Worm (Caenorhabditis elegans) whole organism, L1 larva: ENCODE results near the gene T04B2.3.

Experiments
- C16A3.4 ChIP-seq: fragments of 150-350 bp; optimal IDR thresholded peaks from 2 replicates; lab custom pipeline; 2014; ENCODE audit warnings: missing biosample characterization, missing genetic modification characterization
- C34B4.2 ChIP-seq: sonication (generic microtip); optimal IDR thresholded peaks from 2 replicates; lab custom pipeline; 2017; ENCODE audit warnings: mild to moderate bottlenecking, missing genetic modification characterization, missing compliant biosample characterization
- F16B12.6 ChIP-seq: fragments of 150-350 bp; optimal IDR thresholded peaks from 2 replicates; lab custom pipeline; 2014; ENCODE audit warnings: missing biosample characterization, missing genetic modification characterization
- Y116A8C.19 ChIP-seq: sonication (generic microtip); optimal IDR thresholded peaks from 2 replicates; lab custom pipeline; 2016; ENCODE audit warnings: missing compliant biosample characterization, missing genetic modification characterization, borderline replicate concordance
- aly-2 ChIP-seq: fragments of 150-350 bp; optimal IDR thresholded peaks from 2 replicates; lab custom pipeline; 2014; ENCODE audit warnings: missing biosample characterization, missing genetic modification characterization
- ama-1 ChIP-seq: fragments of 150-350 bp; optimal IDR thresholded peaks from 2 replicates; lab custom pipeline; 2014
- blmp-1 ChIP-seq: fragments of 150-350 bp; optimal IDR thresholded peaks from 2 replicates; lab custom pipeline; 2014; ENCODE audit warnings: missing biosample characterization, missing genetic modification characterization
- ceh-82 ChIP-seq, 3 experiments: fragments of 150-350 bp in 1 of 3; sonication (generic microtip) in 2 of 3; optimal IDR thresholded peaks; 2 replicates each; lab custom pipeline; 2014 to 2017; ENCODE audit warnings: missing biosample characterization in 3 of 3, missing genetic modification characterization in 3 of 3
- ceh-88 ChIP-seq: fragments of 200-800 bp; sonication (Bioruptor generic); IDR thresholded peaks from 2 replicates; pipeline ENCODE4 v1.3.6; 2022; ENCODE audit warnings: missing genetic modification characterization, missing compliant biosample characterization
- dpl-1 ChIP-seq, 3 experiments: fragments of 150-350 bp in 2 of 3; sonication (generic microtip) in 1 of 3; optimal IDR thresholded peaks; 2 replicates each; lab custom pipeline; 2014 to 2017; ENCODE audit warnings: missing biosample characterization in 3 of 3, missing genetic modification characterization in 3 of 3, missing genetic modification reagents in 3 of 3
- efl-1 ChIP-seq, 4 experiments: fragments of 150-350 bp; optimal IDR thresholded peaks in 3 of 4; peaks in 1 of 4; 1 replicate in 1 of 4; 2 replicates in 3 of 4; lab custom pipeline; 2014; ENCODE audit warnings: missing biosample characterization in 2 of 4, missing genetic modification characterization in 2 of 4, missing genetic modification reagents in 2 of 4
- elt-2 ChIP-seq: sonication (generic microtip); optimal IDR thresholded peaks from 2 replicates; lab custom pipeline; 2016; ENCODE audit warnings: missing genetic modification characterization, mild to moderate bottlenecking, inconsistent platforms, missing compliant biosample characterization, missing genetic modification reagents
- elt-3 ChIP-seq, 6 experiments: fragments of 150-350 bp in 1 of 6; sonication (generic microtip); optimal IDR thresholded peaks; 2 replicates each; lab custom pipeline; 2017 to 2018; ENCODE audit warnings: missing biosample characterization in 6 of 6, missing genetic modification characterization in 6 of 6, inconsistent platforms in 1 of 6
- fkh-4 ChIP-seq: sonication (generic microtip); optimal IDR thresholded peaks from 2 replicates; lab custom pipeline; 2016; ENCODE audit warnings: missing compliant biosample characterization, missing genetic modification characterization, borderline replicate concordance
- grh-1 ChIP-seq: fragments of 200-800 bp; sonication (Bioruptor generic); IDR thresholded peaks from 2 replicates; pipeline ENCODE4 v1.3.6; 2022; ENCODE audit warnings: missing genetic modification reagents, missing genetic modification characterization, missing compliant biosample characterization
- hlh-17 ChIP-seq: fragments of 200-800 bp; sonication (Bioruptor generic); optimal IDR thresholded peaks from 2 replicates; lab custom pipeline; 2018; ENCODE audit warnings: missing genetic modification characterization, mild to moderate bottlenecking, missing compliant biosample characterization, moderate library complexity, borderline replicate concordance
- irx-1 ChIP-seq: sonication (generic microtip); optimal IDR thresholded peaks from 2 replicates; lab custom pipeline; 2016; ENCODE audit warnings: missing genetic modification characterization, missing compliant biosample characterization
- lin-15B ChIP-seq: fragments of 150-350 bp; sonication (generic microtip); optimal IDR thresholded peaks from 3 replicates; lab custom pipeline; 2014; ENCODE audit warnings: missing biosample characterization, missing genetic modification characterization
- lin-35 ChIP-seq, 2 experiments: fragments of 150-350 bp; optimal IDR thresholded peaks; 2 replicates each; lab custom pipeline; 2014; ENCODE audit warnings: missing biosample characterization in 2 of 2, missing genetic modification characterization in 2 of 2, missing genetic modification reagents in 2 of 2
- lin-39 ChIP-seq: fragments of 150-350 bp; optimal IDR thresholded peaks from 2 replicates; lab custom pipeline; 2014; ENCODE audit warnings: missing biosample characterization, missing genetic modification reagents, missing genetic modification characterization
- lsy-2 ChIP-seq, 2 experiments: fragments of 150-350 bp; optimal IDR thresholded peaks; 2 replicates each; lab custom pipeline; 2014; ENCODE audit warnings: missing biosample characterization in 2 of 2, missing genetic modification characterization in 2 of 2
- mdl-1 ChIP-seq, 2 experiments: fragments of 150-350 bp; optimal IDR thresholded peaks; 2 replicates each; lab custom pipeline; 2014 to 2017; ENCODE audit warnings: missing biosample characterization in 2 of 2, missing genetic modification characterization in 2 of 2, inconsistent platforms in 1 of 2
- mef-2 ChIP-seq: fragments of 150-350 bp; optimal IDR thresholded peaks from 2 replicates; lab custom pipeline; 2014; ENCODE audit warnings: missing biosample characterization, missing genetic modification characterization
- mep-1 ChIP-seq: fragments of 150-350 bp; optimal IDR thresholded peaks from 2 replicates; lab custom pipeline; 2014; ENCODE audit warnings: missing biosample characterization, missing genetic modification characterization
- nhr-11 ChIP-seq: fragments of 150-350 bp; optimal IDR thresholded peaks from 2 replicates; lab custom pipeline; 2014; ENCODE audit warnings: missing biosample characterization, missing genetic modification characterization
- nhr-19 ChIP-seq: fragments of 200-800 bp; sonication (Bioruptor generic); conservative IDR thresholded peaks from 2 replicates; pipeline ENCODE4 v1.3.6; 2022; ENCODE audit warnings: missing genetic modification characterization, missing compliant biosample characterization
- nhr-237 ChIP-seq: fragments of 150-350 bp; optimal IDR thresholded peaks from 2 replicates; lab custom pipeline; 2014; ENCODE audit warnings: missing biosample characterization, missing genetic modification characterization
- nhr-28 ChIP-seq: fragments of 150-350 bp; optimal IDR thresholded peaks from 2 replicates; lab custom pipeline; 2014; ENCODE audit warnings: missing biosample characterization, missing genetic modification characterization
- nhr-47 ChIP-seq: sonication (generic microtip); optimal IDR thresholded peaks from 2 replicates; lab custom pipeline; 2016; ENCODE audit warnings: mild to moderate bottlenecking, missing genetic modification characterization, moderate library complexity, missing compliant biosample characterization
- nhr-71 ChIP-seq: sonication (generic microtip); optimal IDR thresholded peaks from 2 replicates; lab custom pipeline; 2016; ENCODE audit warnings: mild to moderate bottlenecking, missing genetic modification characterization, moderate library complexity, missing compliant biosample characterization
- nhr-76 ChIP-seq: sonication (generic microtip); optimal IDR thresholded peaks from 2 replicates; lab custom pipeline; 2017; ENCODE audit warnings: missing biosample characterization, missing genetic modification characterization
- nhr-85 ChIP-seq: sonication (generic microtip); peaks from one replicate; lab custom pipeline; 2016; ENCODE audit warnings: missing genetic modification characterization, inconsistent platforms, missing compliant biosample characterization
- pag-3 ChIP-seq: sonication (generic microtip); optimal IDR thresholded peaks from 2 replicates; lab custom pipeline; 2017; ENCODE audit warnings: missing genetic modification characterization, mild to moderate bottlenecking, missing compliant biosample characterization, antibody characterized with exemption, borderline replicate concordance; ENCODE audit not compliant: insufficient read depth
- pqm-1 ChIP-seq: sonication (generic microtip); optimal IDR thresholded peaks from 3 replicates; lab custom pipeline; 2017; ENCODE audit warnings: missing biosample characterization, missing genetic modification characterization
- rnt-1 ChIP-seq: sonication (generic microtip); optimal IDR thresholded peaks from 2 replicates; lab custom pipeline; 2016; ENCODE audit warnings: mild to moderate bottlenecking, missing genetic modification characterization, moderate library complexity, missing compliant biosample characterization
- skn-1 ChIP-seq: fragments of 150-350 bp; optimal IDR thresholded peaks from 2 replicates; lab custom pipeline; 2014; ENCODE audit warnings: missing biosample characterization, missing genetic modification characterization
- snu-23 ChIP-seq: sonication (generic microtip); optimal IDR thresholded peaks from 2 replicates; lab custom pipeline; 2016; ENCODE audit warnings: missing genetic modification characterization, missing compliant biosample characterization
- sox-4 ChIP-seq: sonication (generic microtip); optimal IDR thresholded peaks from 2 replicates; lab custom pipeline; 2016; ENCODE audit warnings: missing genetic modification characterization, missing compliant biosample characterization
- sup-37 ChIP-seq: fragments of 200-800 bp; sonication (Bioruptor generic); optimal IDR thresholded peaks from 2 replicates; lab custom pipeline; 2018; ENCODE audit warnings: mild to moderate bottlenecking, missing genetic modification characterization, missing compliant biosample characterization
- swsn-7 ChIP-seq: sonication (generic microtip); optimal IDR thresholded peaks from 2 replicates; lab custom pipeline; 2016; ENCODE audit warnings: missing genetic modification characterization, missing compliant biosample characterization
- tbx-2 ChIP-seq: sonication (generic microtip); optimal IDR thresholded peaks from 2 replicates; lab custom pipeline; 2016; ENCODE audit warnings: missing genetic modification characterization, missing compliant biosample characterization
- tlp-1 ChIP-seq: fragments of 150-350 bp; optimal IDR thresholded peaks from 2 replicates; lab custom pipeline; 2014; ENCODE audit warnings: missing biosample characterization, missing genetic modification characterization
- unc-98 ChIP-seq: fragments of 200-800 bp; sonication (Bioruptor generic); IDR thresholded peaks from 2 replicates; pipeline ENCODE4 v1.3.6; 2022; ENCODE audit warnings: missing genetic modification characterization, missing compliant biosample characterization
- xbp-1 ChIP-seq: sonication (generic microtip); optimal IDR thresholded peaks from 2 replicates; lab custom pipeline; 2016; ENCODE audit warnings: missing genetic modification characterization, missing compliant biosample characterization
- zag-1 ChIP-seq: fragments of 150-350 bp; optimal IDR thresholded peaks from 2 replicates; lab custom pipeline; 2014; ENCODE audit warnings: missing biosample characterization, missing genetic modification characterization
- ztf-11 ChIP-seq, 2 experiments: sonication (generic microtip); optimal IDR thresholded peaks; 2 replicates each; lab custom pipeline; 2016 to 2017; ENCODE audit warnings: missing genetic modification characterization in 2 of 2, missing biosample characterization in 1 of 2, missing compliant biosample characterization in 1 of 2

T04B2.3 gene

ce11 chrIV:10047108-10047507 is at the start of gene T04B2.3:
Gene T04B2.3, plus strand, starts transcription at chrIV:10047408.
- TF ChIP-seq pag-3 (tag; lab: Kevin White, UChicago) (no peak), sup-37 (GFP tag; lab: Kevin White, UChicago) (no peak), nhr-76 (tag; lab: Kevin White, UChicago) (no peak), lin-35 (GFP tag; optimal IDR thresholded peaks at IDR 0.05; lab: Kevin White, UChicago) (no peak), nhr-28 (tag; lab: Kevin White, UChicago) (no peak), mef-2 (tag; lab: Kevin White, UChicago) (no peak), lin-15B (tag; lab: Kevin White, UChicago) (no peak), lin-39 (tag; lab: Kevin White, UChicago) (no peak), ceh-88 (GFP tag; lab: Robert Waterston, UW) (no peak), aly-2 (tag; lab: Kevin White, UChicago) (no peak), pqm-1 (no peak), nhr-237 (no peak), ama-1 (lab: Kevin White, UChicago) (no peak), tbx-2 (tag; lab: Kevin White, UChicago) (no peak), hlh-17 (GFP tag; lab: Kevin White, UChicago) (no peak), efl-1 (optimal IDR thresholded peaks at IDR 0.05; lab: Kevin White, UChicago) (no peak), efl-1 (GFP tag; optimal IDR thresholded peaks at IDR 0.05 in 1 of 2; lab: Kevin White, UChicago) (no peak), mep-1 (no peak), unc-98 (GFP tag; lab: Robert Waterston, UW) (no peak), C16A3.4 (tag; lab: Kevin White, UChicago) (no peak), tlp-1 (tag; lab: Kevin White, UChicago) (no peak)

ce11 chrIV:9998487-9999218 is 48.6 kb upstream of the T04B2.3 start, which contains the start of gene pyp-1:
Gene pyp-1, minus strand, starts transcription at chrIV:9998925.
- TF ChIP-seq xbp-1 (tag; lab: Kevin White, UChicago) = peak; percentile 10
- no peak for TF ChIP-seq zag-1 (tag; lab: Kevin White, UChicago)
- TF ChIP-seq skn-1 (tag; lab: Kevin White, UChicago) = no peak
- TF ChIP-seq lin-35 (GFP tag; optimal IDR thresholded peaks at IDR 0.05; lab: Kevin White, UChicago) = peak; percentile 10 to 14
- TF ChIP-seq grh-1 (GFP tag; lab: Robert Waterston, UW) = no peak
- no peak for TF ChIP-seq nhr-76 (tag; lab: Kevin White, UChicago)
- TF ChIP-seq elt-2 (tag; lab: Kevin White, UChicago) = peak; percentile 20
- TF ChIP-seq nhr-19 (GFP tag; lab: Robert Waterston, UW) = peak; percentile 88
- TF ChIP-seq efl-1 (optimal IDR thresholded peaks at IDR 0.05; lab: Kevin White, UChicago) = no peak
- peak in 1 of 2 experiments; percentile 28 for TF ChIP-seq efl-1 (GFP tag; optimal IDR thresholded peaks at IDR 0.05 in 1 of 2; lab: Kevin White, UChicago)
- TF ChIP-seq rnt-1 (tag; lab: Kevin White, UChicago) = peak; percentile 12
- TF ChIP-seq Y116A8C.19 (tag; lab: Kevin White, UChicago) = no peak
- TF ChIP-seq snu-23 (GFP tag; lab: Kevin White, UChicago) = peak; percentile 26
- peak; percentile 11 to 72 for TF ChIP-seq lsy-2 (tag; optimal IDR thresholded peaks at IDR 0.05; lab: Kevin White, UChicago)
- TF ChIP-seq nhr-85 = no peak
- no peak for TF ChIP-seq ztf-11 (tag; optimal IDR thresholded peaks at IDR 0.05; lab: Kevin White, UChicago)
- no peak for TF ChIP-seq C34B4.2 (tag; lab: Kevin White, UChicago)
- peak; percentile 46 for TF ChIP-seq mep-1
- no peak for TF ChIP-seq irx-1
- TF ChIP-seq sox-4 (tag; lab: Kevin White, UChicago) = no peak
- TF ChIP-seq ceh-82 (tag; optimal IDR thresholded peaks at IDR 0.05; lab: Kevin White, UChicago) = no peak
- TF ChIP-seq swsn-7 = no peak
- TF ChIP-seq nhr-237 = no peak
- peak; percentile 78 for TF ChIP-seq F16B12.6 (tag; lab: Kevin White, UChicago)
- peak; percentile 25 for TF ChIP-seq blmp-1 (tag; lab: Kevin White, UChicago)
- TF ChIP-seq mdl-1 (tag; optimal IDR thresholded peaks at IDR 0.05; lab: Kevin White, UChicago) = peak in 1 of 2 experiments; percentile 28
- peak; percentile 45 for TF ChIP-seq nhr-71 (tag; lab: Kevin White, UChicago)
- TF ChIP-seq nhr-47 (tag; lab: Kevin White, UChicago) = peak; percentile 22
- no peak for TF ChIP-seq elt-3 (tag; optimal IDR thresholded peaks at IDR 0.05; lab: Kevin White, UChicago)
- no peak for TF ChIP-seq fkh-4 (tag; lab: Kevin White, UChicago)
- peak in 1 of 3 experiments; percentile 41 for TF ChIP-seq dpl-1 (GFP tag; optimal IDR thresholded peaks at IDR 0.05; lab: Kevin White, UChicago)
- no peak for TF ChIP-seq nhr-11
